Worm (Caenorhabditis elegans) whole organism, early embryonic: Measurements from ENCODE around the gene T21E8.5.

Source experiments
- ceh-36 ChIP-seq: sonication (generic microtip); optimal IDR thresholded peaks from 2 replicates; lab custom pipeline; 2016; ENCODE audit warnings: missing genetic modification characterization, inconsistent platforms, missing compliant biosample characterization
- hmbx-1 ChIP-seq: sonication (generic microtip); optimal IDR thresholded peaks from 2 replicates; lab custom pipeline; 2016; ENCODE audit warnings: mild to moderate bottlenecking, missing genetic modification characterization, missing compliant biosample characterization

- TF ChIP-seq hmbx-1 (tag; lab: Kevin White, UChicago) (no peak), ceh-36 (tag; lab: Kevin White, UChicago) (no peak)
These were observed 34.2 kb upstream of the T21E8.5 start for ce11 chrX:10851735-10852134.
